Worm (Caenorhabditis elegans) whole organism, dauer: ENCODE results near the gene Y43F4A.4.
"Not testable (repeated sequence)": the region's sequence is repeated elsewhere in the genome, so short reads cannot be mapped to it uniquely, and the experiment has no call there.

Experiments used
- unc-62 ChIP-seq: sonication (generic microtip); optimal IDR thresholded peaks from 2 replicates; lab custom pipeline; 2017; ENCODE audit warnings: missing biosample characterization, missing genetic modification reagents, missing genetic modification characterization

Gene Y43F4A.4

DNA sequence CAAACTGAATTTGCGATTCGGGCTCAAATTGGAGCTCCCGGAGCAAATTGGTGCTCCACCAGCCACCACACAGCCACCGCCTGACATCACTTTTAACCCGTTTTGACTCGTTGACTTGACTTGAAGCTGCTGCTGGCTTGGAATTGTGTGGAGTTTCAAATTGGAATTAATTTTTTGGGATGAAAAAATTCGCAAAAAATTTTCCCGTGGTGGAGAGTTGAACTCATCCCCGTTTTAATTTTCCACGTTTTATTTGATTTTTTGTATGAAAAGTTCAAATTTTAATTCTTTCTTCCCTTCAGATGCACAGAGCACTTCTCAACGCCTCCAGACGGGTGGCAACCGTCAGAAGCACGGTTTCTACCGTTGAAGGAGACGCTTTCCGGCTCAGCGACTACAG is at the start of gene Y43F4A.4:
Gene Y43F4A.4 (plus strand): TSS at position 301 of the 400 bp plus-strand sequence.
- not testable (repeated sequence) for TF ChIP-seq unc-62 (GFP tag; lab: Kevin White, UChicago)

DNA sequence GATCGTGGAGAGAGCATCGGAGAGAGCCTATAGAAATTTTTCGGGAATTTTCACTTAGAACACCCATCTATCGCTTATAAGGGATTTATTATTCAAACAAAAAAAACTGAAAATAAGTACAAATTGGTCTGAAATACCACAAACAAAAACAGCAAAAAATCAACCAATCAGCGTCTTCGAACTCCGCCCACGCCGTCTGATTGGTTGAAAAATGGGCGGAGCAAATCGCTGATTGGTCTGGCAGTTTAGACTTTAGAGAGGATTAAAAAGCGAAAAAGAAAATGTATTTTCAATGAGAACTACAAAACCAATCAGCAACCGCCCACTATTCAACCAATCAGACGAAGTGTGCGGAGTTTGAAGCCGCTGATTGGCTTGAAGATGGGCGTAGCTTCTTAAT is 44.3 kb upstream of the Y43F4A.4 start:
- no peak for TF ChIP-seq unc-62 (GFP tag; lab: Kevin White, UChicago)

DNA sequence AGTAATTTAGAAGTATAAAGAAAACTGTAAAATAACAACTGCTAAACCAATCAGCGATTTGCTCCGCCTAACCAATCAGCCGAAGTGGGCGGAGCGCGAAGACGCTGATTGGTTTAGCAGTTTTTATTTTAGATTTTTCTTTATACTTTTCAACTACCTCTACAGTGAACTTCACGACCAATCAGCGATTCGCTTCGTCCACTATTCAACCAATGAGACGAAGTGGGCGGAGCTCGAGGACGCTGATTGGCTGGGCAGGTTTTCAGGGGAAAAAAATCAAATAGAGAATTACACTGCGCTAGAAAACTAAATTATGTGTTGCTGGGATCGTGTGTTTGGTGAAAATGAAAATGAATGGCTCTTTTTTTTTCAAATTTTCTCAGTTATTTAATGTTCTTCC is 43.5 kb upstream of the Y43F4A.4 start:
- TF ChIP-seq unc-62 (GFP tag; lab: Kevin White, UChicago), result no peak

DNA sequence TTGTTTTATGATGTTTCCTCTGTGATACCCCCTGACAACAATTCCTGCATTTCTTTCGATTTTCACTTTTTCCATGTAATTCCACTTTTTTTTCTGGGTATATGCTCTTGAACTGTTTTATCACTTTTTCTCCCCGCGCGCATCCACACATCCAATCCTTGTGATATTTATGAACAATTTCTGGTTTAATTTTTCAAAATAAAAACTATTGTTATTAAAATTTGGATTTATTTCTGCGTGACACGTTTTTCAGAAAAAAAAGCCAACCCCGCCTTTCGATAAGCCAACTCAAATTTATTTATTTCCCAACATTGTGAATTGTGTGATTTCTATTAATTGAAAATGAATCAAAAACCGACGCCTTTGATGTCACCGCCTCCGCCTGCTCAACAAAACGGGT is 40.7 kb upstream of the Y43F4A.4 start, which contains the start of gene Y39E4B.11:
Gene Y39E4B.11 (plus strand): TSS at position 301 of the 400 bp plus-strand sequence.
- no peak for TF ChIP-seq unc-62 (GFP tag; lab: Kevin White, UChicago)

DNA sequence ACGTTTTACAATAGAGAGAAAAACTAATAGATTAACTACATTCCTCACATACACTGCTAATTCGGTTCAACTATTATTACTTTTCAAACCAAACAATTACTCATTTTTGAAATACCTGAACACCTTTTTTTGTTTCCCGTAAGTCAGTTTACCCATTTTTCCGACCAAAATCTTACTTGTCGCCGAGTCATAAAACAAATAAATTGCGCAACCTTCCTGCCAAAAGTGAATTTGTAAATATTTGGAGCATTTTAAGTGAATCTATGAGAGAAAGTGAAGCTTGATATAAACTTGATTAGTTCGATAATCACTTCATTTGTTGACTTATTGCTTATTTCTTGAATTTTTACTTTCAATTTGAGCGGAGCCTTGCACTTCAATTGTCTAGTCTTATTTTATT is 36.4 kb upstream of the Y43F4A.4 start:
- no peak for TF ChIP-seq unc-62 (GFP tag; lab: Kevin White, UChicago)

DNA sequence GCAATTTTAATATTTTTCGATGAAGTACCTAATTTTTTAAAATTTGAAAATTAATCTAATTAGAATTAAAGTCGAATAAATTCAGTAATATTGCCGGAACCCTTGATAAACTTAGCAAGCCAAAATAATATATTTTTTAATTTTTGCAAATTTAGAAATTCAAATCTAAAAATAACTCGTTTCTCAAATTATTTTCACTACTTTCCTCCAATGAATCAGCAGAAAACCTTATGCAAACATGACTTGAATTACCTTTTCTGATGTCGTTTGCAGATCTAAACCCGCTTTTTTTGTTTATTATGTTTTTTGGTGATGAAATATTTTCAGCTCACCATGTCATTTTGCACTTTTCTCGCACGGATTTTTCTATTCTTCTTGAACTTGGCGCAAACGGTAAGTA is 33.0 kb upstream of the Y43F4A.4 start, which contains the start of gene tsp-3:
Gene tsp-3 (plus strand): TSS at position 301 of the 400 bp plus-strand sequence.
- no peak for TF ChIP-seq unc-62 (GFP tag; lab: Kevin White, UChicago)

DNA sequence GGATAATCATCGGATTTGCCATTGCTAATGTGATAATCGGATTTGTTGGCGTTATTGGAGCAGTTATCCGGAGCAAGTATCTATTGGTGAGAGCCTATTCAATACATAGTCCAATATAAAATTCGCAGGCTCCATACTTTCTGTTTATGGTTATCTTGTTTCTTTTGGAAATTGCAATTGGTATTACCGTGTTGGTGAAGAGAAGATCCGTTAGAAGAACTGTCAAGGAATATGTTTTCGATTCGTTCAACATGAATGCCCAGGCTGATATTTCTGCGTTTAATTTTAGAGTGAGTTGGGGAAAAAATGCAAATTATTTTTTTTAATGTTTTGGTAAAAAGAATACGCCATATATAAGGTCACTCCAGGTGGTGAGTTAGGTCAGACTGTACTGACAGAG is 32.3 kb upstream of the Y43F4A.4 start:
- TF ChIP-seq unc-62 (GFP tag; lab: Kevin White, UChicago), result no peak

DNA sequence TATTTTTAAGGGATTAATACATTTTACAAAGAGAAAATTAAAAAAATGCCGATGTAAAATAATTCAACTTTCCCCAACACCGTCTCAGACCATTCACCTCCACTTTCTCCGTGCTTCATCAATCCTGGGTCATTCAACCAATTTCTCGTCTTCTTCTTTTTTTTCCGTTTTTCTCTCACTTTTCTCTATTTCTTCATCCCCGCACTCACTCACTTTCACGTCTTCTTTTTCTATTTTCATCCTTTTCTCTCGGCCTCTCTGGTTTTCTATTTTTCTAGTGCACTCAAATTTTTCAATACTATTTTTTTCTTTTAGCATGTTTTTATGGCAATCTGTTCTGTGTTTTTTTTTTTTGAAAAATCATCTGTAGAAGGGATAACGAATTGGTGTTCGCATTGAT is 29.7 kb upstream of the Y43F4A.4 start:
- no peak for TF ChIP-seq unc-62 (GFP tag; lab: Kevin White, UChicago)

DNA sequence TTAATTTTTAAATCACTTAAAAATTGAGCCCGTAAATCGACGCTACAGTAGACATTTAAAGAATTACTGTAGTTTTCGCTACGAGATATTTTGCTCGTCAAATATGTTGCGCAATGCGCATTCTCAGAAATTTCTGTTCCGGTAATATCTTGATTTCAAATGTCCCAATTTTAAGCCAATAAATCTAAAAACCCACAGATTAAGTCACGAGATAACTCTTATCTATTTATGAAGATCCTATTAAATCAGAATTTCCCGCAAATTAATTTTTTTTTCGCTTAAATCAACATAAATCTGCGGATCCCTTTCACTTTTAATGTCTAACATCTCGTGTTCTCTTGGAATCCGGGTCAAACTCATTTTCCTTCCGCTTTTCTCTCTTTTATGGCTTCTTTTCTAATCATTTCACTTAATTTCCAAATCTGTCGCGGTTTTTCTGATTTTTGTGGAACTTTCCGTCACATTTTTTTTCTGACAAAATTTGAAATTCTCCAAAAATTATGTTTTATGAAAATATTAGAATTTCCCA is 28.8 kb upstream of the Y43F4A.4 start:
- TF ChIP-seq unc-62 (GFP tag; lab: Kevin White, UChicago), result no peak

DNA sequence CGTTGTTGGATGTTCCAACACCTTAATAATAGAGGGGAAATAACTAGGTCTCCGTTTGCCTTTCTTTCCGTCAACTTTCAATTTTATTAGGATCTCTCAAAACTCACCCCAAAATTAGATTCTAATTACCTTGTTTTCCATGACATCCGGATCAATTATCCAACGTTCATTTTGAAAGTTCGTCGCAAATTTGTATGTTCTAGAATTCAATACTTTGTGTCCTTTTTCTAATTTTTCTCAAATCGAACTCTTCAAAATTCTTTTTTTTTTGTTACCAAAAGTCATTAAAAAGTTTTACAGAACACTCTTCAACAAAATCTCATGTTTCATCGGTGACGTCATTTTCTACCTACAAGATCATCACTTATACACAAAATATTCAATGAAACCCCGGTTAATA is 22.6 kb upstream of the Y43F4A.4 start, which contains the start of gene Y43F4A.1:
Gene Y43F4A.1 (plus strand): TSS at position 301 of the 400 bp plus-strand sequence.
- TF ChIP-seq unc-62 (GFP tag; lab: Kevin White, UChicago), result no peak

DNA sequence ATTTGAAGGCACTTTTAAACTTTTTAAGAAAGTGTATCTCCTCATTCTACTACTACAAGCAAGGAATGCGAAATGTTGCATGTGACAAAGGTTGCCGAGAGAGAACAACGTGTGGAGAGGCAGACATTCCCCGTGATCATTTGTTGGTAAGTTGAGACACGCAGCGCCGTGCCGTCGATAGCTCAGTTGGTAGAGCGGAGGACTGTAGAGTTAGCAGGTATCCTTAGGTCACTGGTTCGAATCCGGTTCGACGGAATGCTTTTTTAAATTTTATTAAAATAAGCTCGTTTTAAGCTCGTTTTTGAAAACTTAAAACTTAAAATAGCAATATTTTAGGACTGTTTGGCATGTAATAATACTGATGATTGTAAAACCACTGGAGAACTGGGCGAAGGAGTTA is 21.0 kb upstream of the Y43F4A.4 start:
- no peak for TF ChIP-seq unc-62 (GFP tag; lab: Kevin White, UChicago)

DNA sequence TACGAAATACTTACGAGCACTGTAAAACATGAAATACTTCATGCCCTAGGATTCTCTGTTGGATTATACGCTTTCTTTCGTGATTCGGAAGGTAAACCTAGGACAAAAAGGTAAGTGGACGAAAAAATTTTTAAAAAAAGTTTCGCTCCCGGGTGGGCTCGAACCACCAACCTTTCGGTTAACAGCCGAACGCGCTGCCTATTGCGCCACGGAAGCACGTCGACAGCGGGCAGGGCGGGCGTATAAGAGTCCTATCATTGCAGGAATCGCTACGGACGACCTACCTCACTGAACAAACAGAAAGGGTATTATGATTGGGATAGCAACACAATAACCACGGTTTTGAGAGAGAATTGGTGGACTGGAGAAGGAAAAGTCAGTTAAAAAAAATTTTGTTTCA is 20.4 kb upstream of the Y43F4A.4 start:
- TF ChIP-seq unc-62 (GFP tag; lab: Kevin White, UChicago), result no peak

DNA sequence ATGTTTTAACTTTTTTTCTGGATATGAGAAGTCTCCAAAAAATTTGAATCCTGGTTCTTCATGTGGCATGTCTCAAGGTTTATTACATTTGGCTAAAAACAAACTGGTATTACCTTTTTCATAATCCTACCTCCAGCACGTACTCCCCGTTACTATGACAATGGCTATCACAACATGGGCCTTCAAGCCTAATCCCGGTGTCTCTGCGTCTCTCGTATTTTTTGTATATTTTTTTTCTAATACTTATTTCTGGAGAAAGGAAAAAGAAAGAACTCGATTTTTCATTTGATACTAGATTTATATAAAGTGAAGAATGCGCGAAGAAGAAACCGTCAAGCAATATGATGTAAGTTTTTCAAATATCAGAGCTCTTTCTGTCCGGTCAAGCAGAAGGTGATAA is 884 bp downstream of the Y43F4A.4 start, which contains the start of gene anoh-1:
Gene anoh-1 (plus strand): TSS at position 301 of the 400 bp plus-strand sequence.
- TF ChIP-seq unc-62 (GFP tag; lab: Kevin White, UChicago), result no peak

DNA sequence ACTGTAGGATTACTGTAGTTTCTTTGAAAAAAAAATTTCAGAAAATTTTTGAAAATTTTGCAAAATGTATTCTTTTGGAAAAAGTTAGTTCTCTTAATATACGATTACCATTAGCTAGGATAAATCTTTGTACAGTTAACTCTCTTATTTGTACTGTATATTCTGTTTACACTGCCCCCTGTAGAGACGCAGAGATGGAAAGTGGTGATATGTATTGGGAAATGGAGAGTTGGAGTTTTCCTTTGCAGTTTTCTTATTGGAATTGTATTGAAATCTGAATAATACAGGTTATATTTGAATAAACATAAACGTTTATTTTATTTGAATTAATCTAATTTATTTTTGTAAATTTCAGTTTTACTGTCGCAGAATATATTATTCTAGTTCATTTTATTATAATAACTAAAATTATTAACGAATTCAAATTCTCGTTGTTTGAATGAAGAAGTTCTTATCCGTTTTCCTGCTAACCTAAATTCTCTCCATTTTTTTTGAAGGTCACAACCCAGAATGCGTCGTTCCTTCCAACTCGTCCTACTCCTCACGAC is 8.9 kb downstream of the Y43F4A.4 start, which contains the start of gene F56A8.9:
Gene F56A8.9 (plus strand): TSS at position 498 of the 548 bp plus-strand sequence.
- no peak for TF ChIP-seq unc-62 (GFP tag; lab: Kevin White, UChicago)

DNA sequence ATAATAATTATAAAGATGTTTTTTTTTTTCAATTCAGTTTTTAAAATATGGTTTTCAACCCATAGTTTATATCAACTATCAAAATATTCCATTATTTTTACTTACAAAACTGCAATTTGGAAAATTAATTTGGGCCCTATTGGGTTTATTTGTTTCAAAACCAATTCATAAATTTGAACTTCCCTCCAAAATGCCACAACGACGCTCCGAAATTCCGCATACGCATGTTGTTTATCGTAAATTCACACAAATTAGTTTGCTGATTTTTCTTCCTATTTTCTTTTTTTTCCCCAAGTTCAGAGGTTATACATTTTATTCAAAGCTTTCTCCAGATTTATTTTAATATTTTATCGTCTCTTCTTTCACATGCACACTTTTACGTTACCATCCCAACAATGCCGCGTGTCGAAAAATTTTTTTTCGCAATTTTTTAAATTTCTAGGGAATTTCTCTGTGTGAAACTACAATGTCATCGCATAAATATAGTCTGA is 11.1 kb downstream of the Y43F4A.4 start, which contains the start of gene F56A8.3:
Gene F56A8.3 (plus strand): TSS at position 441 of the 491 bp plus-strand sequence.
- TF ChIP-seq unc-62 (GFP tag; lab: Kevin White, UChicago), result no peak

DNA sequence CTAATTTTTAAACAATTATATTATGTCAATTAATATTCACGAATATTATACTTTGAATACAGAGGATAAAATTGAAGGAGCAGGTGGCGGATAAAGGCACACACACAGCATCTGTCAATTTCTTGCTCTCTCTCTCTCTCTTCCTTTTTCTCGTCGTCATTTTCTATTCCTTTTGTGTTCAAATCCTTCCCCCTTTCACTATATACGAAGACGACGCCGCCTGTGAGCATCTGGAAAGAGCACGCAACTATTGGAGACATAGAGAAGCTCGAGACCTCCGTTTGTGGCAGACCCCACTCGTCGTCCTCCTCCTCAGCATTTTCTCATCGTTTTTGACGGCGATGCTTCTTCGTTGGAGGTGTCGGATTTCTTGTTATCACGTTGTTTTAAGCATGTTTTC is 12.8 kb downstream of the Y43F4A.4 start:
- TF ChIP-seq unc-62 (GFP tag; lab: Kevin White, UChicago), result no peak

DNA sequence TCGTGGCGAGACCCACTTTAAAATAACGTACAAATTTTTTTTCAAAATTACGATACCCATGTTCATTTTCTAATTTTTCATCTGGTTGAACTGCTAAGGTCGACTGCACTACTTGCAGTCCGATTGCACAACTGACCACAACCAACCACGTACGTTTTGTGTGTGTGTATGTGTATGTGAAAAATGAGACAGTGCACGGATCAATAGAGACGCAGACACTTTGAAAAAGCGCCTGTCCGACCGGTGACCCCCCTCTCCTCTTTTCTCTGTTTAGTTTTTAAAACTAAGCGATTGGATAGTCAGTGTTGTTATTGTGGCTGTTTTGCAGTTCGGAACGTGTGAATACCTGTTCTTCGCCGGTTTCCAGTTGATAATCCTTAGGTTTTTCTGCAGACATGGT is 13.4 kb downstream of the Y43F4A.4 start:
- TF ChIP-seq unc-62 (GFP tag; lab: Kevin White, UChicago), result no peak
